Worm (Caenorhabditis elegans): ENCODE results near the gene Y105C5B.8.

ce11 chrIV:15930694-15931093, 4.0 kb upstream of the Y105C5B.8 start:
- no peak for TF ChIP-seq nhr-71 (tag; optimal IDR thresholded peaks at IDR 0.05)
- TF ChIP-seq grh-1 (GFP tag; IDR thresholded peaks at IDR 0.05), result no peak

Measured in whole organism, L1 larva.